Worm (Caenorhabditis elegans) whole organism, L4 larva: ENCODE data around the gene map-1.

Experiments
- D1046.2 ChIP-seq: fragments of 200-800 bp; sonication (Bioruptor generic); IDR thresholded peaks from 2 replicates; pipeline ENCODE4 v1.3.6; 2022; ENCODE audit warnings: missing genetic modification characterization, missing compliant biosample characterization
- F44E2.7 ChIP-seq: fragments of 200-800 bp; sonication (Bioruptor generic); IDR thresholded peaks from 2 replicates; pipeline ENCODE4 v2.1.2; 2022; ENCODE audit warnings: missing genetic modification characterization, missing compliant biosample characterization
- R02D3.7 ChIP-seq: fragments of 150-350 bp; sonication (generic microtip); optimal IDR thresholded peaks from 3 replicates; lab custom pipeline; 2014; ENCODE audit warnings: missing biosample characterization, missing genetic modification characterization
- Y105C5A.15 ChIP-seq: fragments of 200-800 bp; sonication (Bioruptor generic); IDR thresholded peaks from 2 replicates; pipeline ENCODE4 v1.3.6; 2022; ENCODE audit warnings: missing genetic modification characterization, missing compliant biosample characterization
- Y5F2A.4 ChIP-seq: fragments of 200-800 bp; sonication (Bioruptor generic); optimal IDR thresholded peaks from 2 replicates; lab custom pipeline; 2018; ENCODE audit warnings: mild to moderate bottlenecking, missing genetic modification characterization, missing compliant biosample characterization
- Y75B8A.6 ChIP-seq: fragments of 200-800 bp; sonication (Bioruptor generic); IDR thresholded peaks from 2 replicates; pipeline ENCODE4 v1.3.6; 2022; ENCODE audit warnings: missing genetic modification reagents, missing genetic modification characterization, missing compliant biosample characterization
- ZK546.5 ChIP-seq, 2 experiments: sonication (generic microtip); optimal IDR thresholded peaks; 2 replicates each; lab custom pipeline; 2017; ENCODE audit warnings: missing biosample characterization in 2 of 2, missing genetic modification characterization in 2 of 2
- aha-1 ChIP-seq: fragments of 150-350 bp; peaks from one replicate; lab custom pipeline; 2014; ENCODE audit warnings: missing biosample characterization, missing genetic modification characterization
- ama-1 ChIP-seq: fragments of 150-350 bp; optimal IDR thresholded peaks from 2 replicates; lab custom pipeline; 2014; ENCODE audit warnings: inconsistent platforms, mixed read lengths
- arid-1 ChIP-seq: fragments of 200-800 bp; sonication (Bioruptor generic); conservative IDR thresholded peaks from 2 replicates; pipeline ENCODE4 v1.3.6; 2022; ENCODE audit warnings: missing genetic modification reagents, missing genetic modification characterization, missing compliant biosample characterization
- ceh-20 ChIP-seq: fragments of 200-800 bp; sonication (Bioruptor generic); IDR thresholded peaks from 2 replicates; pipeline ENCODE4 v1.3.6; 2022; ENCODE audit warnings: missing genetic modification reagents, missing genetic modification characterization, missing compliant biosample characterization
- ceh-28 ChIP-seq: fragments of 150-350 bp; optimal IDR thresholded peaks from 2 replicates; lab custom pipeline; 2014; ENCODE audit warnings: missing biosample characterization, missing genetic modification reagents, missing genetic modification characterization
- ceh-62 ChIP-seq: sonication (generic microtip); optimal IDR thresholded peaks from 2 replicates; lab custom pipeline; 2017; ENCODE audit warnings: missing biosample characterization, missing genetic modification characterization
- daf-12 ChIP-seq: fragments of 150-350 bp; optimal IDR thresholded peaks from 2 replicates; lab custom pipeline; 2014; ENCODE audit warnings: missing biosample characterization, missing genetic modification reagents, missing genetic modification characterization
- daf-16 ChIP-seq, 3 experiments: sonication (generic microtip); optimal IDR thresholded peaks; 2 replicates each; lab custom pipeline; 2016 to 2017; ENCODE audit warnings: missing genetic modification characterization in 3 of 3, missing genetic modification reagents in 3 of 3, mild to moderate bottlenecking in 2 of 3, missing compliant biosample characterization in 2 of 3, missing biosample characterization in 1 of 3, moderate library complexity in 1 of 3
- daf-19 ChIP-seq: fragments of 200-800 bp; sonication (Bioruptor generic); conservative IDR thresholded peaks from 2 replicates; pipeline ENCODE4 v1.3.6; 2022; ENCODE audit warnings: missing genetic modification characterization, missing compliant biosample characterization
- daf-8 ChIP-seq: fragments of 200-800 bp; sonication (Bioruptor generic); IDR thresholded peaks from 2 replicates; pipeline ENCODE4 v1.3.6; 2022; ENCODE audit warnings: missing genetic modification characterization, missing compliant biosample characterization
- dmd-6 ChIP-seq: fragments of 200-800 bp; sonication (Bioruptor generic); IDR thresholded peaks from 2 replicates; pipeline ENCODE4 v1.3.6; 2022; ENCODE audit warnings: missing genetic modification reagents, missing genetic modification characterization, missing compliant biosample characterization
- hif-1 ChIP-seq, 2 experiments: sonication (generic microtip); optimal IDR thresholded peaks; 2 replicates each; lab custom pipeline; 2016 to 2017; ENCODE audit warnings: missing compliant biosample characterization in 2 of 2, missing genetic modification characterization in 2 of 2, missing genetic modification reagents in 2 of 2, missing genotype in 2 of 2, mild to moderate bottlenecking in 1 of 2
- hlh-11 ChIP-seq: fragments of 200-800 bp; sonication (Bioruptor generic); optimal IDR thresholded peaks from 2 replicates; lab custom pipeline; 2018; ENCODE audit warnings: mild to moderate bottlenecking, missing genetic modification characterization, missing compliant biosample characterization
- jun-1 ChIP-seq: fragments of 150-350 bp; optimal IDR thresholded peaks from 2 replicates; lab custom pipeline; 2014; ENCODE audit warnings: missing biosample characterization, missing genetic modification reagents, missing genetic modification characterization
- madf-5 ChIP-seq, 2 experiments: fragments of 200-800 bp; sonication (Bioruptor generic); IDR thresholded peaks; 2 replicates each; pipeline ENCODE4 v1.3.6; 2022; ENCODE audit warnings: missing compliant biosample characterization in 2 of 2, missing genetic modification characterization in 2 of 2
- madf-9 ChIP-seq: fragments of 200-800 bp; sonication (Bioruptor generic); conservative IDR thresholded peaks from 2 replicates; pipeline ENCODE4 v1.3.6; 2022; ENCODE audit warnings: missing genetic modification reagents, missing genetic modification characterization, missing compliant biosample characterization
- mdl-1 ChIP-seq, 2 experiments: fragments of 150-350 bp in 1 of 2; sonication (generic microtip) in 1 of 2; optimal IDR thresholded peaks; 2 replicates each; lab custom pipeline; 2014 to 2017; ENCODE audit warnings: missing biosample characterization in 2 of 2, missing genetic modification characterization in 2 of 2
- nhr-237 ChIP-seq: sonication (generic microtip); optimal IDR thresholded peaks from 2 replicates; lab custom pipeline; 2017; ENCODE audit warnings: missing biosample characterization, missing genetic modification characterization
- nhr-41 ChIP-seq: fragments of 200-800 bp; sonication (Bioruptor generic); IDR thresholded peaks from 2 replicates; pipeline ENCODE4 v1.3.6; 2022; ENCODE audit warnings: missing genetic modification reagents, missing genetic modification characterization, missing compliant biosample characterization
- nhr-42 ChIP-seq: fragments of 200-800 bp; sonication (Bioruptor generic); IDR thresholded peaks from 2 replicates; pipeline ENCODE4 v1.3.6; 2022; ENCODE audit warnings: missing genetic modification characterization, missing compliant biosample characterization
- nhr-6 ChIP-seq: fragments of 150-350 bp; optimal IDR thresholded peaks from 2 replicates; lab custom pipeline; 2014; ENCODE audit warnings: missing biosample characterization, missing genetic modification characterization
- nhr-76 ChIP-seq: fragments of 150-350 bp; optimal IDR thresholded peaks from 2 replicates; lab custom pipeline; 2014; ENCODE audit warnings: missing biosample characterization, missing genetic modification characterization
- nhr-77 ChIP-seq: fragments of 150-350 bp; optimal IDR thresholded peaks from 2 replicates; lab custom pipeline; 2014; ENCODE audit warnings: missing biosample characterization, missing genetic modification characterization
- php-3 ChIP-seq: fragments of 200-800 bp; sonication (Bioruptor generic); IDR thresholded peaks from 2 replicates; pipeline ENCODE4 v1.3.6; 2022; ENCODE audit warnings: missing genetic modification reagents, missing genetic modification characterization, missing compliant biosample characterization
- pqm-1 ChIP-seq: sonication (generic microtip); optimal IDR thresholded peaks from 2 replicates; lab custom pipeline; 2017; ENCODE audit warnings: missing biosample characterization, missing genetic modification characterization
- set-16 ChIP-seq: fragments of 200-800 bp; sonication (Bioruptor generic); IDR thresholded peaks from 2 replicates; pipeline ENCODE4 v1.3.6; 2022; ENCODE audit warnings: missing genetic modification reagents, missing genetic modification characterization, missing compliant biosample characterization
- snpc-1.2 ChIP-seq: fragments of 200-800 bp; sonication (Bioruptor generic); IDR thresholded peaks from 2 replicates; pipeline ENCODE4 v1.3.6; 2022; ENCODE audit warnings: missing genetic modification reagents, missing genetic modification characterization, missing compliant biosample characterization
- spr-1 ChIP-seq: sonication (generic microtip); optimal IDR thresholded peaks from 2 replicates; lab custom pipeline; 2016; ENCODE audit warnings: mild to moderate bottlenecking, missing genetic modification characterization, missing compliant biosample characterization
- spr-3 ChIP-seq: fragments of 200-800 bp; sonication (Bioruptor generic); optimal IDR thresholded peaks from 2 replicates; lab custom pipeline; 2018; ENCODE audit warnings: mild to moderate bottlenecking, missing genetic modification characterization, missing compliant biosample characterization
- unc-130 ChIP-seq: sonication (generic microtip); optimal IDR thresholded peaks from 2 replicates; lab custom pipeline; 2016; ENCODE audit warnings: missing genetic modification reagents, missing genetic modification characterization, missing compliant biosample characterization
- unc-62 ChIP-seq, 3 experiments: fragments of 150-350 bp in 1 of 3; sonication (generic microtip); optimal IDR thresholded peaks in 2 of 3; peaks in 1 of 3; 1 replicate in 1 of 3; 2 replicates in 2 of 3; lab custom pipeline; 2014 to 2017; ENCODE audit warnings: missing biosample characterization in 3 of 3, missing genetic modification characterization in 3 of 3, missing genetic modification reagents in 3 of 3, missing genotype in 1 of 3
- zag-1 ChIP-seq: fragments of 150-350 bp; optimal IDR thresholded peaks from 2 replicates; lab custom pipeline; 2014; ENCODE audit warnings: missing biosample characterization, missing genetic modification characterization
- zfp-2 ChIP-seq: sonication (generic microtip); optimal IDR thresholded peaks from 2 replicates; lab custom pipeline; 2016; ENCODE audit warnings: mild to moderate bottlenecking, missing genetic modification characterization, missing compliant biosample characterization
- zfp-3 ChIP-seq: fragments of 200-800 bp; sonication (Bioruptor generic); conservative IDR thresholded peaks from 2 replicates; pipeline ENCODE4 v1.3.6; 2022; ENCODE audit warnings: missing genetic modification reagents, missing genetic modification characterization, missing compliant biosample characterization
- zip-2 ChIP-seq: fragments of 150-350 bp; optimal IDR thresholded peaks from 2 replicates; lab custom pipeline; 2014; ENCODE audit warnings: missing biosample characterization, missing genetic modification characterization
- ztf-11 ChIP-seq: fragments of 150-350 bp; optimal IDR thresholded peaks from 2 replicates; lab custom pipeline; 2014; ENCODE audit warnings: missing biosample characterization, missing genetic modification characterization

The map-1 gene

ce11 chrIV:3665089-3665488 is 21.6 kb downstream of the map-1 start:
- TF ChIP-seq arid-1: no peak
- no peak for TF ChIP-seq snpc-1.2
- peak; percentile 36; the same call in 1 of the 2 replicates for TF ChIP-seq set-16 (GFP tag; lab: Robert Waterston, UW)
- TF ChIP-seq daf-12 (tag; lab: Kevin White, UChicago): no peak
- TF ChIP-seq dmd-6 (GFP tag; lab: Robert Waterston, UW): no peak
- TF ChIP-seq unc-62 (GFP tag; optimal IDR thresholded peaks at IDR 0.05 in 1 of 2; lab: Kevin White, UChicago): peak in 1 of 2 experiments; percentile 67
- TF ChIP-seq unc-62 (tag; optimal IDR thresholded peaks at IDR 0.05; lab: Kevin White, UChicago): no peak
- TF ChIP-seq, all 104 proteins: peak for 2

- peak; percentile 63 for TF ChIP-seq set-16 (GFP tag; lab: Robert Waterston, UW)
- no peak for TF ChIP-seq zfp-3
These were observed 23.8 kb downstream of the map-1 start for ce11 chrIV:3662863-3663262.

ce11 chrIV:3661117-3661634 is 25.5 kb downstream of the map-1 start:
- TF ChIP-seq Y105C5A.15 (GFP tag; lab: Robert Waterston, UW) (no peak), unc-62 (GFP tag; optimal IDR thresholded peaks at IDR 0.05 in 1 of 2; lab: Kevin White, UChicago) (peak in 1 of 2 experiments; percentile 70), unc-62 (tag; optimal IDR thresholded peaks at IDR 0.05; lab: Kevin White, UChicago) (no peak)

- no peak for TF ChIP-seq zip-2 (tag; lab: Kevin White, UChicago)
- peak; percentile 72 for TF ChIP-seq aha-1
- TF ChIP-seq daf-8 (GFP tag; lab: Robert Waterston, UW): no peak
- TF ChIP-seq daf-16 (GFP tag; optimal IDR thresholded peaks at IDR 0.05; lab: Kevin White, UChicago): no peak
- TF ChIP-seq daf-16 (tag; optimal IDR thresholded peaks at IDR 0.05; lab: Kevin White, UChicago): peak; percentile 80
- no peak for TF ChIP-seq nhr-42
- TF ChIP-seq madf-9 (GFP tag; lab: Robert Waterston, UW): no peak
- TF ChIP-seq nhr-76: no peak
- TF ChIP-seq spr-3 (GFP tag; lab: Kevin White, UChicago): no peak
These were observed 26.7 kb downstream of the map-1 start for ce11 chrIV:3659951-3660350.

ce11 chrIV:3655896-3656295 is 30.8 kb downstream of the map-1 start:
- no peak for TF ChIP-seq F44E2.7 (GFP tag; lab: Robert Waterston, UW)
- TF ChIP-seq nhr-41: no peak
- no peak for TF ChIP-seq jun-1 (tag; lab: Kevin White, UChicago)
- TF ChIP-seq nhr-237 (tag; lab: Kevin White, UChicago): no peak
- TF ChIP-seq daf-19 (GFP tag; lab: Robert Waterston, UW): no peak
- no peak for TF ChIP-seq spr-1 (tag; lab: Kevin White, UChicago)
- TF ChIP-seq spr-3 (GFP tag; lab: Kevin White, UChicago): no peak
- TF ChIP-seq Y75B8A.6: no peak
- TF ChIP-seq php-3: no peak
- no peak for TF ChIP-seq mdl-1 (tag; optimal IDR thresholded peaks at IDR 0.05; lab: Kevin White, UChicago)
- TF ChIP-seq unc-130 (GFP tag; lab: Kevin White, UChicago): no peak
- TF ChIP-seq ceh-20 (GFP tag; lab: Robert Waterston, UW): no peak
- no peak for TF ChIP-seq ceh-28 (tag; lab: Kevin White, UChicago)
- TF ChIP-seq hlh-11 (tag; lab: Kevin White, UChicago): no peak
- no peak for TF ChIP-seq ZK546.5 (tag; optimal IDR thresholded peaks at IDR 0.05; lab: Kevin White, UChicago)
- peak in 1 of 2 experiments; percentile 60 for TF ChIP-seq unc-62 (GFP tag; optimal IDR thresholded peaks at IDR 0.05 in 1 of 2; lab: Kevin White, UChicago)
- no peak for TF ChIP-seq unc-62 (tag; optimal IDR thresholded peaks at IDR 0.05; lab: Kevin White, UChicago)
- TF ChIP-seq daf-16 (GFP tag; optimal IDR thresholded peaks at IDR 0.05; lab: Kevin White, UChicago): peak in 1 of 2 experiments; percentile 66
- TF ChIP-seq daf-16 (tag; optimal IDR thresholded peaks at IDR 0.05; lab: Kevin White, UChicago): no peak
- TF ChIP-seq nhr-6 (tag; lab: Kevin White, UChicago): no peak
- TF ChIP-seq zfp-2 (tag; lab: Kevin White, UChicago): no peak
- no peak for TF ChIP-seq ama-1
- TF ChIP-seq hif-1 (tag; optimal IDR thresholded peaks at IDR 0.05; lab: Kevin White, UChicago): peak in 1 of 2 experiments; percentile 2
- TF ChIP-seq zag-1 (tag; lab: Kevin White, UChicago): no peak
- no peak for TF ChIP-seq R02D3.7
- no peak for TF ChIP-seq ceh-62 (tag; lab: Kevin White, UChicago)
- TF ChIP-seq Y5F2A.4 (GFP tag; lab: Kevin White, UChicago): no peak
- no peak for TF ChIP-seq pqm-1 (tag; lab: Kevin White, UChicago)
- TF ChIP-seq ztf-11: no peak
- no peak for TF ChIP-seq D1046.2 (GFP tag; lab: Robert Waterston, UW)
- TF ChIP-seq set-16 (GFP tag; lab: Robert Waterston, UW): no peak
- TF ChIP-seq madf-5 (GFP tag; IDR thresholded peaks at IDR 0.05; lab: Robert Waterston, UW): no peak
- TF ChIP-seq nhr-77 (tag; lab: Kevin White, UChicago): no peak
